Fruit fly (Drosophila melanogaster) whole organism, embryonic: Measurements from ENCODE around the gene CG16965.

ENCODE experiments used
- Blimp-1 ChIP-seq: fragments of 200-800 bp; sonication (Bioruptor generic); optimal IDR thresholded peaks from 3 replicates; lab custom pipeline; 2018; ENCODE audit warnings: missing biosample characterization, missing genetic modification characterization, mild to moderate bottlenecking, moderate library complexity, missing genetic modification reagents
- BtbVII ChIP-seq: fragments of 200-800 bp; sonication (Bioruptor generic); optimal IDR thresholded peaks from 3 replicates; lab custom pipeline; 2017; ENCODE audit warnings: missing biosample characterization, mild to moderate bottlenecking, missing genetic modification characterization
- CG10274 ChIP-seq: fragments of 200-800 bp; sonication (Bioruptor generic); optimal IDR thresholded peaks from 3 replicates; lab custom pipeline; 2017; ENCODE audit warnings: missing biosample characterization, mild to moderate bottlenecking, missing genetic modification characterization
- CG11560 ChIP-seq: fragments of 200-800 bp; sonication (Bioruptor generic); IDR thresholded peaks from 3 replicates; pipeline ENCODE4 v1.3.6; 2022; ENCODE audit warnings: missing biosample characterization, missing genetic modification characterization
- CG16779 ChIP-seq: fragments of 200-800 bp; sonication (Bioruptor generic); IDR thresholded peaks from 2 replicates; pipeline ENCODE4 v1.3.6; 2022; ENCODE audit warnings: missing biosample characterization, missing genetic modification characterization
- CG17385 ChIP-seq: fragments of 200-800 bp; sonication (Bioruptor generic); optimal IDR thresholded peaks from 3 replicates; lab custom pipeline; 2018; ENCODE audit warnings: missing biosample characterization, mild to moderate bottlenecking, missing genetic modification characterization
- CG17829 ChIP-seq: fragments of 200-800 bp; optimal IDR thresholded peaks from 2 replicates; lab custom pipeline; 2019; ENCODE audit warnings: missing biosample characterization, mild to moderate bottlenecking, missing genetic modification characterization, moderate library complexity
- CG2678 ChIP-seq: fragments of 200-800 bp; sonication (Bioruptor generic); optimal IDR thresholded peaks from 3 replicates; lab custom pipeline; 2019; ENCODE audit warnings: missing biosample characterization, mild to moderate bottlenecking, missing genetic modification characterization, moderate library complexity
- CG2712 ChIP-seq: fragments of 200-800 bp; optimal IDR thresholded peaks from 3 replicates; lab custom pipeline; 2019; ENCODE audit warnings: missing biosample characterization, mild to moderate bottlenecking, missing genetic modification characterization, moderate library complexity
- CG30403 ChIP-seq: fragments of 200-800 bp; sonication (Bioruptor generic); optimal IDR thresholded peaks from 3 replicates; lab custom pipeline; 2016; ENCODE audit warnings: missing biosample characterization, missing genetic modification characterization
- CG30431 ChIP-seq: fragments of 200-800 bp; sonication (Bioruptor generic); optimal IDR thresholded peaks from 2 replicates; lab custom pipeline; 2017; ENCODE audit warnings: missing biosample characterization, missing genetic modification characterization
- CG34376 ChIP-seq: fragments of 200-800 bp; sonication (Bioruptor generic); optimal IDR thresholded peaks from 2 replicates; lab custom pipeline; 2018; ENCODE audit warnings: missing biosample characterization, mild to moderate bottlenecking, missing genetic modification characterization
- CG3838 ChIP-seq: fragments of 200-800 bp; sonication (Bioruptor generic); optimal IDR thresholded peaks from 3 replicates; lab custom pipeline; 2016; ENCODE audit warnings: missing biosample characterization, missing genetic modification characterization
- CG7745 ChIP-seq: fragments of 200-800 bp; sonication (Bioruptor generic); optimal IDR thresholded peaks from 2 replicates; lab custom pipeline; 2018; ENCODE audit warnings: missing biosample characterization, mild to moderate bottlenecking, missing genetic modification characterization, moderate library complexity
- CG7987 ChIP-seq: fragments of 200-800 bp; sonication (Bioruptor generic); optimal IDR thresholded peaks from 2 replicates; lab custom pipeline; 2018; ENCODE audit warnings: missing biosample characterization, mild to moderate bottlenecking, missing genetic modification characterization, moderate library complexity
- CG8765 ChIP-seq: fragments of 200-800 bp; sonication (Bioruptor generic); IDR thresholded peaks from 2 replicates; pipeline ENCODE4 v1.3.6; 2022; ENCODE audit warnings: missing biosample characterization, missing genetic modification characterization
- CkIIα-i1 ChIP-seq: fragments of 200-800 bp; sonication (Bioruptor generic); IDR thresholded peaks from 2 replicates; pipeline ENCODE4 v1.3.6; 2022; ENCODE audit warnings: missing biosample characterization, missing genetic modification characterization
- D19A ChIP-seq: fragments of 200-800 bp; optimal IDR thresholded peaks from 3 replicates; lab custom pipeline; 2019; ENCODE audit warnings: missing biosample characterization, mild to moderate bottlenecking, missing genetic modification characterization, moderate library complexity
- Dref ChIP-seq: fragments of 200-800 bp; sonication (Bioruptor generic); IDR thresholded peaks from 2 replicates; pipeline ENCODE4 v1.3.6; 2022; ENCODE audit warnings: missing biosample characterization, missing genetic modification characterization
- HLH4C ChIP-seq: fragments of 200-800 bp; sonication (Bioruptor generic); IDR thresholded peaks from 3 replicates; pipeline ENCODE4 v1.3.6; 2022; ENCODE audit warnings: missing biosample characterization, missing genetic modification characterization; ENCODE audit not compliant: partially characterized antibody
- Hr78 ChIP-seq, 2 experiments: fragments of 200-800 bp in 1 of 2; fragments of >200 bp in 1 of 2; sonication (Bioruptor generic) in 1 of 2; optimal IDR thresholded peaks; 2 replicates each; lab custom pipeline; 2017 to 2019; ENCODE audit warnings: missing biosample characterization in 2 of 2, missing genetic modification characterization in 2 of 2, mild to moderate bottlenecking in 1 of 2, moderate library complexity in 1 of 2
- MESR4 ChIP-seq: fragments of 200-800 bp; sonication (Bioruptor generic); optimal IDR thresholded peaks from 2 replicates; lab custom pipeline; 2018; ENCODE audit warnings: missing biosample characterization, mild to moderate bottlenecking, missing genetic modification characterization, moderate library complexity
- Nf-YC ChIP-seq: fragments of 200-800 bp; optimal IDR thresholded peaks from 3 replicates; lab custom pipeline; 2019; ENCODE audit warnings: missing biosample characterization, mild to moderate bottlenecking, missing genetic modification characterization, moderate library complexity
- Sox102F ChIP-seq: fragments of 200-800 bp; sonication (Bioruptor generic); optimal IDR thresholded peaks from 2 replicates; lab custom pipeline; 2018; ENCODE audit warnings: missing biosample characterization, mild to moderate bottlenecking, missing genetic modification characterization, moderate library complexity
- Stat92E ChIP-seq, 3 experiments: fragments of >200 bp in 2 of 3; fragments of 200-800 bp in 1 of 3; sonication (Bioruptor generic) in 1 of 3; optimal IDR thresholded peaks; 2 replicates each; lab custom pipeline; 2017 to 2019; ENCODE audit warnings: missing biosample characterization in 3 of 3, missing genetic modification characterization in 3 of 3, mild to moderate bottlenecking in 1 of 3, moderate library complexity in 1 of 3
- ap ChIP-seq: fragments of 200-800 bp; sonication (Bioruptor generic); IDR thresholded peaks from 2 replicates; pipeline ENCODE4 v1.3.6; 2022; ENCODE audit warnings: missing biosample characterization, missing genetic modification characterization
- ash1 ChIP-seq: fragments of 200-800 bp; sonication (Bioruptor generic); optimal IDR thresholded peaks from 2 replicates; lab custom pipeline; 2018; ENCODE audit warnings: missing biosample characterization, mild to moderate bottlenecking, missing genetic modification characterization
- ci ChIP-seq: fragments of 200-800 bp; sonication (Bioruptor generic); IDR thresholded peaks from 3 replicates; pipeline ENCODE4 v1.3.6; 2022; ENCODE audit warnings: missing biosample characterization, missing genetic modification characterization
- crp ChIP-seq, 2 experiments: fragments of 200-800 bp; sonication (Bioruptor generic); optimal IDR thresholded peaks; 2 replicates in 1 of 2; 3 replicates in 1 of 2; lab custom pipeline; 2017; ENCODE audit warnings: missing biosample characterization in 2 of 2, missing genetic modification characterization in 2 of 2, mild to moderate bottlenecking in 1 of 2, moderate library complexity in 1 of 2
- danr ChIP-seq: fragments of 200-800 bp; sonication (Bioruptor generic); IDR thresholded peaks from 2 replicates; pipeline ENCODE4 v1.3.6; 2022; ENCODE audit warnings: missing biosample characterization, missing genetic modification characterization
- dm ChIP-seq: fragments of 200-800 bp; sonication (Bioruptor generic); optimal IDR thresholded peaks from 3 replicates; lab custom pipeline; 2016; ENCODE audit warnings: missing biosample characterization, missing genetic modification characterization
- gfzf ChIP-seq: fragments of 200-800 bp; sonication (Bioruptor generic); optimal IDR thresholded peaks from 2 replicates; lab custom pipeline; 2016; ENCODE audit warnings: missing biosample characterization, mild to moderate bottlenecking, missing genetic modification characterization, moderate library complexity
- hb ChIP-seq: fragments of 200-800 bp; sonication (Bioruptor generic); IDR thresholded peaks from 3 replicates; pipeline ENCODE4 v1.3.6; 2022; ENCODE audit warnings: missing biosample characterization, missing genetic modification characterization; ENCODE audit not compliant: partially characterized antibody
- mirr ChIP-seq: fragments of 200-800 bp; sonication (Bioruptor generic); optimal IDR thresholded peaks from 3 replicates; lab custom pipeline; 2018; ENCODE audit warnings: missing biosample characterization, mild to moderate bottlenecking, missing genetic modification characterization
- ro ChIP-seq: fragments of 200-800 bp; sonication (Bioruptor generic); IDR thresholded peaks from 2 replicates; pipeline ENCODE4 v1.3.6; 2022; ENCODE audit warnings: missing biosample characterization, missing genetic modification characterization
- row ChIP-seq: fragments of 200-800 bp; sonication (Bioruptor generic); IDR thresholded peaks from 3 replicates; pipeline ENCODE4 v1.3.6; 2022; ENCODE audit warnings: missing biosample characterization, missing genetic modification characterization
- scrt ChIP-seq: fragments of 200-800 bp; sonication (Bioruptor generic); optimal IDR thresholded peaks from 2 replicates; lab custom pipeline; 2018; ENCODE audit warnings: missing biosample characterization, mild to moderate bottlenecking, missing genetic modification characterization, moderate library complexity
- slp2 ChIP-seq: fragments of 200-800 bp; sonication (Bioruptor generic); optimal IDR thresholded peaks from 2 replicates; lab custom pipeline; 2016; ENCODE audit warnings: missing biosample characterization, missing genetic modification characterization
- stwl ChIP-seq: fragments of 200-800 bp; sonication (Bioruptor generic); optimal IDR thresholded peaks from 3 replicates; lab custom pipeline; 2018; ENCODE audit warnings: missing biosample characterization, mild to moderate bottlenecking, missing genetic modification characterization, moderate library complexity
- sug ChIP-seq: fragments of 200-800 bp; optimal IDR thresholded peaks from 2 replicates; lab custom pipeline; 2019; ENCODE audit warnings: missing biosample characterization, mild to moderate bottlenecking, missing genetic modification characterization, moderate library complexity
- zf30C ChIP-seq: fragments of 200-800 bp; sonication (Bioruptor generic); optimal IDR thresholded peaks from 3 replicates; lab custom pipeline; 2018; ENCODE audit warnings: missing biosample characterization, mild to moderate bottlenecking, missing genetic modification characterization

Gene CG16965

DNA sequence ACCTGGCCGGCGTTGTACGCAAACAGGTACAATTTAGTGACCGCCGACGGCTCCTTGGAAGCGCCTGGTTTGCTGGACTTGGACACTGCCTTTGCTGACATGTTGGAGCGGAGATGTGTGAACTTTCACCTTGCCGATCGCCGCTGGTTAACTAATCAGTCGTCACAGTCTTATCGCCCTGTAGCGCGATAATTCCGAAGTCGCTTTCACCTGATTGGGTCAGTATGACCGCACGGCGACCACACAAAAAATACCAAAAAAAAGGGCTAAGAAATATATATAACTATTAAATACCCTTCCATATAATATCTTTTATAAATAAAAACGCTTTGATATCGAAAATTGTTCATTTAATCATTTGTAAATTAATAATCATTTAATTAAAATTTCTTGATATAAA, 20.7 kb downstream of the CG16965 start, which contains the start of gene Hacd1 (continued):
- TF ChIP-seq CG17829 (tag; lab: Kevin White, UChicago) (peak; percentile 1), CG34376 (GFP tag; lab: Kevin White, UChicago) (peak; percentile 27), Sox102F (GFP tag; lab: Kevin White, UChicago) (no peak), CG11560 (no peak), hb (GFP tag; lab: Robert Waterston, UW) (no peak), CG7745 (tag; lab: Kevin White, UChicago) (no peak), gfzf (peak; percentile 51), ci (no peak), Dref (no peak), Hr78 (GFP tag; optimal IDR thresholded peaks at IDR 0.05; lab: Kevin White, UChicago) (peak in 1 of 2 experiments; percentile 99), D19A (peak; percentile 99), HLH4C (no peak), CG16779 (no peak), dm (GFP tag; lab: Kevin White, UChicago) (no peak), CG10274 (no peak), CkIIα-i1 (GFP tag; lab: Robert Waterston, UW) (no peak), Blimp-1 (peak; percentile 45), crp (GFP tag; optimal IDR thresholded peaks at IDR 0.05; lab: Kevin White, UChicago) (peak in 1 of 2 experiments; percentile 42), CG3838 (GFP tag; lab: Kevin White, UChicago) (no peak), sug (peak; percentile 60), danr (GFP tag; lab: Robert Waterston, UW) (no peak), Nf-YC (tag; lab: Kevin White, UChicago) (peak; percentile 76), Stat92E (GFP tag; optimal IDR thresholded peaks at IDR 0.05; lab: Kevin White, UChicago) (peak in 1 of 3 experiments; percentile 4), slp2 (GFP tag; lab: Kevin White, UChicago) (no peak), ash1 (GFP tag; lab: Kevin White, UChicago) (no peak), CG30403 (GFP tag; lab: Kevin White, UChicago) (no peak), MESR4 (peak; percentile 74), BtbVII (no peak), stwl (tag; lab: Kevin White, UChicago) (peak; percentile 19), ro (GFP tag; lab: Robert Waterston, UW) (no peak), CG7987 (no peak), ap (no peak), CG17385 (peak; percentile 4), mirr (GFP tag; lab: Kevin White, UChicago) (peak; percentile 7), CG2712 (peak; percentile 12), CG30431 (no peak), scrt (GFP tag; lab: Kevin White, UChicago) (no peak), CG2678 (tag; lab: Kevin White, UChicago) (no peak), zf30C (GFP tag; lab: Kevin White, UChicago) (no peak), row (no peak), CG8765 (GFP tag; lab: Robert Waterston, UW) (no peak)
